Fruit fly (Drosophila melanogaster): ENCODE measurements around the gene Edc3.

The Edc3 gene

dm6 chr3L:17576093-17576885 lies 46.6 kb upstream of the Edc3 start (continued):
- no peak for TF ChIP-seq br (optimal IDR thresholded peaks at IDR 0.05)
- TF ChIP-seq hkb (optimal IDR thresholded peaks at IDR 0.05): no peak
- peak; percentile 15; the same call in 1 of the 2 replicates for TF ChIP-seq hkb (GFP tag; IDR thresholded peaks at IDR 0.05)
- TF ChIP-seq chn (GFP tag; optimal IDR thresholded peaks at IDR 0.05): no peak
- TF ChIP-seq h (optimal IDR thresholded peaks at IDR 0.05): no peak
- TF ChIP-seq CG11560 (tag; IDR thresholded peaks at IDR 0.05): no peak
- no peak for TF ChIP-seq nau (GFP tag; optimal IDR thresholded peaks at IDR 0.05)
- peak; percentile 7 for TF ChIP-seq CG11504 (tag; optimal IDR thresholded peaks at IDR 0.05)
- TF ChIP-seq zf30C (GFP tag; optimal IDR thresholded peaks at IDR 0.05): no peak
- TF ChIP-seq CG17802 (tag; optimal IDR thresholded peaks at IDR 0.05): no peak
- peak; percentile 83 for TF ChIP-seq Med (GFP tag)
- TF ChIP-seq CG12659 (GFP tag; optimal IDR thresholded peaks at IDR 0.05): no peak
- TF ChIP-seq cas (GFP tag; IDR thresholded peaks at IDR 0.05): no peak
- no peak for TF ChIP-seq CG17829 (tag; optimal IDR thresholded peaks at IDR 0.05)
- peak; percentile 52 for TF ChIP-seq Deaf1 (tag; optimal IDR thresholded peaks at IDR 0.05)
- no peak for TF ChIP-seq NK7.1 (GFP tag; optimal IDR thresholded peaks at IDR 0.05)
- peak; percentile 19 for TF ChIP-seq Blimp-1 (GFP tag; optimal IDR thresholded peaks at IDR 0.05)
- TF ChIP-seq CG9932 (GFP tag; IDR thresholded peaks at IDR 0.05): no peak
- TF ChIP-seq Dad (GFP tag; optimal IDR thresholded peaks at IDR 0.05): no peak
- TF ChIP-seq CG2202 (tag; optimal IDR thresholded peaks at IDR 0.05): no peak
- no peak for TF ChIP-seq CG2889 (GFP tag; IDR thresholded peaks at IDR 0.05)
- TF ChIP-seq vfl (GFP tag; optimal IDR thresholded peaks at IDR 0.05): no peak
- TF ChIP-seq tio (GFP tag; optimal IDR thresholded peaks at IDR 0.05): no peak
- TF ChIP-seq z (GFP tag; IDR thresholded peaks at IDR 0.05): no peak
- TF ChIP-seq Pdp1 (GFP tag; optimal IDR thresholded peaks at IDR 0.05): peak in 1 of 2 experiments; percentile 57
- TF ChIP-seq bsh (GFP tag; optimal IDR thresholded peaks at IDR 0.05): no peak
- TF ChIP-seq chinmo (GFP tag; IDR thresholded peaks at IDR 0.05; ENCODE audit: partially characterized antibody): peak; percentile 97
- no peak for TF ChIP-seq CG1024 (GFP tag; IDR thresholded peaks at IDR 0.05)
- TF ChIP-seq amos (GFP tag; IDR thresholded peaks at IDR 0.05; ENCODE audit: partially characterized antibody): no peak
- no peak for TF ChIP-seq CG31388 (GFP tag; optimal IDR thresholded peaks at IDR 0.05)
- TF ChIP-seq corto (GFP tag; optimal IDR thresholded peaks at IDR 0.05): no peak
- no peak for TF ChIP-seq MTF-1 (GFP tag; optimal IDR thresholded peaks at IDR 0.05; ENCODE audit: borderline replicate concordance)
- TF ChIP-seq CG1233 (GFP tag; optimal IDR thresholded peaks at IDR 0.05): no peak
- no peak for TF ChIP-seq CG11247 (GFP tag; IDR thresholded peaks at IDR 0.05)
- no peak for TF ChIP-seq nom (GFP tag; optimal IDR thresholded peaks at IDR 0.05)
- TF ChIP-seq CG6689 (GFP tag; IDR thresholded peaks at IDR 0.05): no peak
- no peak for TF ChIP-seq Fer3 (tag; optimal IDR thresholded peaks at IDR 0.05)
- no peak for TF ChIP-seq gsb-n (tag; optimal IDR thresholded peaks at IDR 0.05)
- TF ChIP-seq kni (GFP tag; optimal IDR thresholded peaks at IDR 0.05): peak; percentile 41
- peak; percentile 11; the same call in 1 of the 3 replicates for TF ChIP-seq HLH4C (GFP tag; IDR thresholded peaks at IDR 0.05; ENCODE audit: partially characterized antibody)
- TF ChIP-seq dati (GFP tag; IDR thresholded peaks at IDR 0.05): no peak
- no peak for TF ChIP-seq CG6272 (GFP tag; IDR thresholded peaks at IDR 0.05)
- TF ChIP-seq zen (tag; optimal IDR thresholded peaks at IDR 0.05): no peak
- no peak for TF ChIP-seq Dek (tag; optimal IDR thresholded peaks at IDR 0.05)
- no peak for TF ChIP-seq CG31441 (GFP tag; IDR thresholded peaks at IDR 0.05)
- TF ChIP-seq CG6791 (GFP tag; IDR thresholded peaks at IDR 0.05; ENCODE audit: partially characterized antibody): no peak
- no peak for TF ChIP-seq pfk (GFP tag; optimal IDR thresholded peaks at IDR 0.05)
- no peak for TF ChIP-seq CG11093 (GFP tag; IDR thresholded peaks at IDR 0.05)
- TF ChIP-seq CG3407 (GFP tag; optimal IDR thresholded peaks at IDR 0.05): peak; percentile 9
- no peak for TF ChIP-seq Meics (GFP tag; optimal IDR thresholded peaks at IDR 0.05)
